Fruit fly (Drosophila melanogaster) whole organism, embryonic: Measurements from ENCODE around the gene CG11905.
A peak's percentile ranks its signal among the peaks of the same experiment; 100 is the strongest.

ENCODE experiments used
- Ada2b ChIP-seq: fragments of 200-800 bp; sonication (Bioruptor generic); IDR thresholded peaks from 2 replicates; pipeline ENCODE4 v1.3.6; 2022; ENCODE audit warnings: missing biosample characterization, missing genetic modification characterization
- Asciz ChIP-seq: fragments of 200-800 bp; sonication (Bioruptor generic); optimal IDR thresholded peaks from 2 replicates; lab custom pipeline; 2017; ENCODE audit warnings: missing biosample characterization, mild to moderate bottlenecking, missing genetic modification characterization, missing genetic modification reagents
- CG10209 ChIP-seq: fragments of 200-800 bp; sonication (Bioruptor generic); optimal IDR thresholded peaks from 3 replicates; lab custom pipeline; 2017; ENCODE audit warnings: missing biosample characterization, mild to moderate bottlenecking, missing genetic modification characterization, missing genetic modification reagents
- CG1024 ChIP-seq: fragments of 200-800 bp; sonication (Bioruptor generic); IDR thresholded peaks from 2 replicates; pipeline ENCODE4 v1.3.6; 2022; ENCODE audit warnings: missing biosample characterization, missing genetic modification characterization
- CG10959 ChIP-seq: fragments of 200-800 bp; sonication (Bioruptor generic); IDR thresholded peaks from 2 replicates; pipeline ENCODE4 v1.3.6; 2022; ENCODE audit warnings: missing biosample characterization, missing genetic modification characterization
- CG11085 ChIP-seq: fragments of 200-800 bp; sonication (Bioruptor generic); IDR thresholded peaks from 2 replicates; pipeline ENCODE4 v1.3.6; 2022; ENCODE audit warnings: missing biosample characterization, missing genetic modification characterization
- CG11456 ChIP-seq: fragments of 200-800 bp; sonication (Bioruptor generic); IDR thresholded peaks from 3 replicates; pipeline ENCODE4 v1.3.6; 2022; ENCODE audit warnings: missing biosample characterization, missing genetic modification characterization
- CG11723 ChIP-seq: fragments of 200-800 bp; sonication (Bioruptor generic); optimal IDR thresholded peaks from 2 replicates; lab custom pipeline; 2017; ENCODE audit warnings: missing biosample characterization, mild to moderate bottlenecking, missing genetic modification characterization
- CG12104 ChIP-seq: fragments of 200-800 bp; sonication (Bioruptor generic); optimal IDR thresholded peaks from 3 replicates; lab custom pipeline; 2016; ENCODE audit warnings: missing biosample characterization, missing genetic modification characterization
- CG14860 ChIP-seq: fragments of 200-800 bp; sonication (Bioruptor generic); IDR thresholded peaks from 3 replicates; pipeline ENCODE4 v1.3.6; 2022; ENCODE audit warnings: missing biosample characterization, missing genetic modification characterization; ENCODE audit not compliant: partially characterized antibody
- CG17328 ChIP-seq: fragments of 200-800 bp; sonication (Bioruptor generic); IDR thresholded peaks from 2 replicates; pipeline ENCODE4 v1.3.6; 2022; ENCODE audit warnings: missing biosample characterization, missing genetic modification characterization
- CG17359 ChIP-seq: fragments of 200-800 bp; sonication (Bioruptor generic); optimal IDR thresholded peaks from 3 replicates; lab custom pipeline; 2018; ENCODE audit warnings: missing biosample characterization, mild to moderate bottlenecking, missing genetic modification characterization, moderate library complexity
- CG33213 ChIP-seq: fragments of 200-800 bp; sonication (Bioruptor generic); optimal IDR thresholded peaks from 3 replicates; lab custom pipeline; 2016; ENCODE audit warnings: missing biosample characterization, missing genetic modification characterization
- CG3407 ChIP-seq: fragments of 200-800 bp; sonication (Bioruptor generic); optimal IDR thresholded peaks from 2 replicates; lab custom pipeline; 2018; ENCODE audit warnings: missing biosample characterization, mild to moderate bottlenecking, missing genetic modification characterization
- CG34422 ChIP-seq: fragments of 200-800 bp; sonication (Bioruptor generic); IDR thresholded peaks from 3 replicates; pipeline ENCODE4 v1.3.6; 2022; ENCODE audit warnings: missing biosample characterization, missing genetic modification characterization
- CG4282 ChIP-seq: fragments of 200-800 bp; sonication (Bioruptor generic); optimal IDR thresholded peaks from 2 replicates; lab custom pipeline; 2016; ENCODE audit warnings: missing biosample characterization, missing genetic modification characterization
- CG4854 ChIP-seq: fragments of 200-800 bp; sonication (Bioruptor generic); optimal IDR thresholded peaks from 2 replicates; lab custom pipeline; 2016; ENCODE audit warnings: missing biosample characterization, missing genetic modification characterization, inconsistent platforms
- CG5953 ChIP-seq: fragments of 200-800 bp; sonication (Bioruptor generic); IDR thresholded peaks from 2 replicates; pipeline ENCODE4 v1.3.6; 2022; ENCODE audit warnings: missing biosample characterization, missing genetic modification characterization
- CG6272 ChIP-seq: fragments of 200-800 bp; sonication (Bioruptor generic); IDR thresholded peaks from 2 replicates; pipeline ENCODE4 v1.3.6; 2022; ENCODE audit warnings: missing biosample characterization, missing genetic modification characterization
- CG6683 ChIP-seq: fragments of 200-800 bp; sonication (Bioruptor generic); optimal IDR thresholded peaks from 2 replicates; lab custom pipeline; 2017; ENCODE audit warnings: missing biosample characterization, mild to moderate bottlenecking, missing genetic modification characterization, missing genetic modification reagents
- CG7271 ChIP-seq: fragments of 200-800 bp; sonication (Bioruptor generic); optimal IDR thresholded peaks from 2 replicates; lab custom pipeline; 2018; ENCODE audit warnings: missing biosample characterization, mild to moderate bottlenecking, missing genetic modification characterization, moderate library complexity
- CG8281 ChIP-seq: fragments of 200-800 bp; sonication (Bioruptor generic); optimal IDR thresholded peaks from 2 replicates; lab custom pipeline; 2018; ENCODE audit warnings: missing biosample characterization, mild to moderate bottlenecking, missing genetic modification characterization, moderate library complexity
- CG8359 ChIP-seq: fragments of 200-800 bp; sonication (Bioruptor generic); optimal IDR thresholded peaks from 2 replicates; lab custom pipeline; 2017; ENCODE audit warnings: missing biosample characterization, mild to moderate bottlenecking, missing genetic modification characterization, borderline replicate concordance
- CG8924 ChIP-seq: fragments of 200-800 bp; optimal IDR thresholded peaks from 3 replicates; lab custom pipeline; 2019; ENCODE audit warnings: missing biosample characterization, mild to moderate bottlenecking, missing genetic modification characterization, moderate library complexity
- CHES-1-like ChIP-seq: fragments of 200-800 bp; sonication (Bioruptor generic); optimal IDR thresholded peaks from 2 replicates; lab custom pipeline; 2016; ENCODE audit warnings: missing biosample characterization, missing genetic modification characterization
- CoRest ChIP-seq: fragments of 200-800 bp; sonication (Bioruptor generic); optimal IDR thresholded peaks from 3 replicates; lab custom pipeline; 2018; ENCODE audit warnings: missing biosample characterization, mild to moderate bottlenecking, missing genetic modification characterization, moderate library complexity
- HLH3B ChIP-seq: fragments of 200-800 bp; sonication (Bioruptor generic); IDR thresholded peaks from 2 replicates; pipeline ENCODE4 v1.3.6; 2022; ENCODE audit warnings: missing biosample characterization, missing genetic modification characterization
- Jarid2 ChIP-seq: fragments of 200-800 bp; sonication (Bioruptor generic); optimal IDR thresholded peaks from 3 replicates; lab custom pipeline; 2017; ENCODE audit warnings: mild to moderate bottlenecking, missing biosample characterization, missing genetic modification reagents, missing genetic modification characterization
- Lhr ChIP-seq: fragments of 200-800 bp; sonication (Bioruptor generic); optimal IDR thresholded peaks from 3 replicates; lab custom pipeline; 2017; ENCODE audit warnings: mild to moderate bottlenecking, missing biosample characterization, missing genetic modification reagents, missing genetic modification characterization
- NC2β ChIP-seq: fragments of 200-800 bp; sonication (Bioruptor generic); optimal IDR thresholded peaks from 2 replicates; lab custom pipeline; 2016; ENCODE audit warnings: missing biosample characterization, missing genetic modification characterization
- Sin3A ChIP-seq: fragments of >200 bp; optimal IDR thresholded peaks from 2 replicates; lab custom pipeline; 2018
- TFAM ChIP-seq: fragments of 200-800 bp; sonication (Bioruptor generic); optimal IDR thresholded peaks from 2 replicates; lab custom pipeline; 2017; ENCODE audit warnings: missing biosample characterization, missing genetic modification characterization, inconsistent platforms
- al ChIP-seq: fragments of 200-800 bp; sonication (Bioruptor generic); IDR thresholded peaks from 2 replicates; pipeline ENCODE4 v1.3.6; 2022; ENCODE audit warnings: missing biosample characterization, missing genetic modification characterization
- ash1 ChIP-seq: fragments of 200-800 bp; sonication (Bioruptor generic); optimal IDR thresholded peaks from 2 replicates; lab custom pipeline; 2018; ENCODE audit warnings: missing biosample characterization, mild to moderate bottlenecking, missing genetic modification characterization
- chif ChIP-seq, 2 experiments: fragments of 200-800 bp; sonication (Bioruptor generic); optimal IDR thresholded peaks; 3 replicates each; lab custom pipeline; 2016; ENCODE audit warnings: missing biosample characterization in 2 of 2, missing genetic modification characterization in 2 of 2
- crc ChIP-seq: fragments of 200-800 bp; sonication (Bioruptor generic); optimal IDR thresholded peaks from 2 replicates; lab custom pipeline; 2016; ENCODE audit warnings: missing biosample characterization, missing genetic modification characterization
- dan ChIP-seq: fragments of 200-800 bp; sonication (Bioruptor generic); IDR thresholded peaks from 2 replicates; pipeline ENCODE4 v1.3.6; 2022; ENCODE audit warnings: missing biosample characterization, missing genetic modification characterization
- esg ChIP-seq: fragments of 200-800 bp; sonication (Bioruptor generic); conservative IDR thresholded peaks from 2 replicates; pipeline ENCODE4 v1.3.6; 2022; ENCODE audit warnings: missing biosample characterization, missing genetic modification characterization
- fru ChIP-seq: fragments of >200 bp; optimal IDR thresholded peaks from 2 replicates; lab custom pipeline; 2017
- grau ChIP-seq: fragments of 200-800 bp; optimal IDR thresholded peaks from 3 replicates; lab custom pipeline; 2019; ENCODE audit warnings: missing biosample characterization, mild to moderate bottlenecking, missing genetic modification characterization, moderate library complexity
- grn ChIP-seq: fragments of 200-800 bp; sonication (Bioruptor generic); optimal IDR thresholded peaks from 3 replicates; lab custom pipeline; 2017; ENCODE audit warnings: missing biosample characterization, missing genetic modification characterization
- hth ChIP-seq: fragments of >200 bp; optimal IDR thresholded peaks from 2 replicates; lab custom pipeline; 2017; ENCODE audit warnings: inconsistent platforms
- kah ChIP-seq: fragments of 200-800 bp; sonication (Bioruptor generic); optimal IDR thresholded peaks from 2 replicates; lab custom pipeline; 2018; ENCODE audit warnings: missing biosample characterization, mild to moderate bottlenecking, missing genetic modification characterization
- luna ChIP-seq: fragments of 200-800 bp; sonication (Bioruptor generic); optimal IDR thresholded peaks from 2 replicates; lab custom pipeline; 2016; ENCODE audit warnings: missing biosample characterization, missing genetic modification characterization
- mam ChIP-seq: fragments of 200-800 bp; sonication (Bioruptor generic); optimal IDR thresholded peaks from 3 replicates; lab custom pipeline; 2016; ENCODE audit warnings: missing biosample characterization, missing genetic modification characterization
- pfk ChIP-seq: fragments of 200-800 bp; sonication (Bioruptor generic); optimal IDR thresholded peaks from 2 replicates; lab custom pipeline; 2018; ENCODE audit warnings: missing biosample characterization, mild to moderate bottlenecking, missing genetic modification characterization, moderate library complexity
- sens ChIP-seq: fragments of 200-800 bp; sonication (Bioruptor generic); peaks from one replicate; lab custom pipeline; 2016; ENCODE audit warnings: missing biosample characterization, missing genetic modification characterization
- seq ChIP-seq: fragments of 200-800 bp; sonication (Bioruptor generic); IDR thresholded peaks from 2 replicates; pipeline ENCODE4 v1.3.6; 2022; ENCODE audit warnings: missing biosample characterization, missing genetic modification characterization
- stc ChIP-seq: fragments of 200-800 bp; sonication (Bioruptor generic); IDR thresholded peaks from 2 replicates; pipeline ENCODE4 v1.3.6; 2022; ENCODE audit warnings: missing biosample characterization, missing genetic modification characterization
- trem ChIP-seq: fragments of 200-800 bp; optimal IDR thresholded peaks from 3 replicates; lab custom pipeline; 2019; ENCODE audit warnings: missing biosample characterization, mild to moderate bottlenecking, missing genetic modification characterization, moderate library complexity
- usp ChIP-seq: fragments of >200 bp; optimal IDR thresholded peaks from 2 replicates; lab custom pipeline; 2017; ENCODE audit warnings: missing biosample characterization, missing genetic modification characterization
- wor ChIP-seq: fragments of 200-800 bp; sonication (Bioruptor generic); IDR thresholded peaks from 2 replicates; pipeline ENCODE4 v1.3.6; 2022; ENCODE audit warnings: missing biosample characterization, missing genetic modification characterization
- zen ChIP-seq: fragments of 200-800 bp; sonication (Bioruptor generic); optimal IDR thresholded peaks from 3 replicates; lab custom pipeline; 2018; ENCODE audit warnings: missing biosample characterization, mild to moderate bottlenecking, missing genetic modification characterization, moderate library complexity

CG11905 gene

dm6 chr3L:16981114-16981648 is 45.8 kb upstream of the CG11905 start (continued):
- TF ChIP-seq stc (no peak), CG8924 (tag; lab: Kevin White, UChicago) (no peak), CG10209 (GFP tag; lab: Kevin White, UChicago) (no peak), CG11085 (GFP tag; lab: Robert Waterston, UW) (peak; percentile 6; the same call in 1 of the 2 replicates), CG34422 (GFP tag; lab: Robert Waterston, UW) (0 out of 3 replicates have a peak, but pooled peaks have one; percentile 38), luna (no peak), NC2β (GFP tag; lab: Kevin White, UChicago) (no peak), CG3407 (no peak), CG11723 (no peak), sens (GFP tag; lab: Kevin White, UChicago) (no peak), CG8281 (tag; lab: Kevin White, UChicago) (no peak), fru (lab: Kevin White, UChicago) (no peak), CG6683 (GFP tag; lab: Kevin White, UChicago) (no peak), kah (GFP tag; lab: Kevin White, UChicago) (no peak), CG4854 (GFP tag; lab: Kevin White, UChicago) (no peak), CG6272 (no peak), HLH3B (no peak), CHES-1-like (GFP tag; lab: Kevin White, UChicago) (no peak), grau (no peak), CG17359 (tag; lab: Kevin White, UChicago) (no peak), esg (GFP tag; lab: Robert Waterston, UW) (no peak), Sin3A (lab: Kevin White, UChicago) (no peak), TFAM (GFP tag; lab: Kevin White, UChicago) (no peak), CG17328 (no peak), mam (no peak), crc (no peak), al (GFP tag; lab: Robert Waterston, UW) (no peak), CG5953 (GFP tag; lab: Robert Waterston, UW) (no peak), Asciz (no peak), usp (GFP tag; lab: Kevin White, UChicago) (no peak), CG12104 (GFP tag; lab: Kevin White, UChicago) (no peak), CG14860 (GFP tag; lab: Robert Waterston, UW) (no peak), CG11456 (GFP tag; lab: Robert Waterston, UW) (no peak), Jarid2 (GFP tag; lab: Kevin White, UChicago) (peak; percentile 28), CG8359 (GFP tag; lab: Kevin White, UChicago) (peak; percentile 100), CG1024 (no peak), trem (tag; lab: Kevin White, UChicago) (no peak), CG33213 (GFP tag; lab: Kevin White, UChicago) (no peak), CoRest (no peak), pfk (GFP tag; lab: Kevin White, UChicago) (no peak), chif (GFP tag; optimal IDR thresholded peaks at IDR 0.05; lab: Kevin White, UChicago) (no peak), Ada2b (GFP tag; lab: Robert Waterston, UW) (no peak), dan (GFP tag; lab: Robert Waterston, UW) (no peak), wor (GFP tag; lab: Robert Waterston, UW) (no peak), CG10959 (GFP tag; lab: Robert Waterston, UW) (no peak), CG4282 (GFP tag; lab: Kevin White, UChicago) (no peak), CG7271 (tag; lab: Kevin White, UChicago) (no peak), zen (no peak), Lhr (GFP tag; lab: Kevin White, UChicago) (no peak), grn (GFP tag; lab: Kevin White, UChicago) (peak; percentile 72), seq (no peak), ash1 (no peak), hth (lab: Kevin White, UChicago) (no peak)
